Worm (Caenorhabditis elegans) whole organism, early embryonic: ENCODE results near the gene gly-11.

Source experiments
- B0310.2 ChIP-seq: sonication (generic microtip); optimal IDR thresholded peaks from 2 replicates; lab custom pipeline; 2016; ENCODE audit warnings: mild to moderate bottlenecking, missing genetic modification characterization, missing compliant biosample characterization
- F13C5.2 ChIP-seq: sonication (generic microtip); optimal IDR thresholded peaks from 2 replicates; lab custom pipeline; 2017; ENCODE audit warnings: mild to moderate bottlenecking, missing genetic modification characterization, inconsistent platforms, missing compliant biosample characterization
- aly-1 ChIP-seq: sonication (generic microtip); optimal IDR thresholded peaks from 2 replicates; lab custom pipeline; 2016; ENCODE audit warnings: missing genetic modification characterization, missing compliant biosample characterization
- ama-1 ChIP-seq: fragments of 150-350 bp; optimal IDR thresholded peaks from 2 replicates; lab custom pipeline; 2014
- ceh-13 ChIP-seq: fragments of 200-800 bp; sonication (Bioruptor generic); optimal IDR thresholded peaks from 2 replicates; lab custom pipeline; 2018; ENCODE audit warnings: mild to moderate bottlenecking, missing genetic modification characterization, missing compliant biosample characterization
- ceh-36 ChIP-seq: sonication (generic microtip); optimal IDR thresholded peaks from 2 replicates; lab custom pipeline; 2016; ENCODE audit warnings: missing genetic modification characterization, inconsistent platforms, missing compliant biosample characterization
- ets-7 ChIP-seq: sonication (generic microtip); optimal IDR thresholded peaks from 2 replicates; lab custom pipeline; 2016; ENCODE audit warnings: missing genotype, missing genetic modification characterization, missing compliant biosample characterization
- flt-1 ChIP-seq: fragments of 200-800 bp; sonication (Bioruptor generic); IDR thresholded peaks from 2 replicates; pipeline ENCODE4 v1.3.6; 2022; ENCODE audit warnings: missing genetic modification characterization, missing compliant biosample characterization
- hmbx-1 ChIP-seq: sonication (generic microtip); optimal IDR thresholded peaks from 2 replicates; lab custom pipeline; 2016; ENCODE audit warnings: mild to moderate bottlenecking, missing genetic modification characterization, missing compliant biosample characterization
- hmg-4 ChIP-seq: fragments of 200-800 bp; sonication (Bioruptor generic); optimal IDR thresholded peaks from 2 replicates; lab custom pipeline; 2018; ENCODE audit warnings: mild to moderate bottlenecking, missing genetic modification characterization, missing compliant biosample characterization
- hnd-1 ChIP-seq: sonication (generic microtip); optimal IDR thresholded peaks from 2 replicates; lab custom pipeline; 2016; ENCODE audit warnings: missing genetic modification characterization, missing compliant biosample characterization
- pes-1 ChIP-seq: fragments of 200-800 bp; sonication (Bioruptor generic); IDR thresholded peaks from 2 replicates; pipeline ENCODE4 v1.3.6; 2022; ENCODE audit warnings: missing genetic modification reagents, missing genetic modification characterization, missing compliant biosample characterization
- scrt-1 ChIP-seq: fragments of 200-800 bp; sonication (Bioruptor generic); IDR thresholded peaks from 2 replicates; pipeline ENCODE4 v1.3.6; 2022; ENCODE audit warnings: missing genetic modification characterization, missing compliant biosample characterization
- sea-1 ChIP-seq: fragments of 200-800 bp; sonication (Bioruptor generic); conservative IDR thresholded peaks from 2 replicates; pipeline ENCODE4 v1.3.6; 2022; ENCODE audit warnings: missing genetic modification characterization, missing compliant biosample characterization
- tbx-11 ChIP-seq: fragments of 200-800 bp; sonication (Bioruptor generic); IDR thresholded peaks from 2 replicates; pipeline ENCODE4 v1.3.6; 2022; ENCODE audit warnings: missing genetic modification characterization, missing compliant biosample characterization
- tbx-37 ChIP-seq: fragments of 200-800 bp; sonication (Bioruptor generic); conservative IDR thresholded peaks from 2 replicates; pipeline ENCODE4 v1.3.6; 2022; ENCODE audit warnings: missing genetic modification reagents, missing genetic modification characterization, missing compliant biosample characterization
- tra-4 ChIP-seq: sonication (generic microtip); optimal IDR thresholded peaks from 2 replicates; lab custom pipeline; 2017; ENCODE audit warnings: missing genetic modification characterization, missing compliant biosample characterization

gly-11 gene

ce11 chrIII:12155759-12156158 is 21.3 kb downstream of the gly-11 start:
- TF ChIP-seq hnd-1 (tag; lab: Kevin White, UChicago) (no peak), ceh-36 (no peak), aly-1 (no peak), B0310.2 (tag; lab: Kevin White, UChicago) (no peak), ama-1 (lab: Kevin White, UChicago) (no peak), hmbx-1 (tag; lab: Kevin White, UChicago) (no peak), ets-7 (tag; lab: Kevin White, UChicago) (no peak), scrt-1 (GFP tag; lab: Robert Waterston, UW) (no peak), ceh-13 (GFP tag; lab: Kevin White, UChicago) (no peak), sea-1 (GFP tag; lab: Robert Waterston, UW) (no peak), tra-4 (tag; lab: Kevin White, UChicago) (no peak), F13C5.2 (tag; lab: Kevin White, UChicago) (no peak), pes-1 (GFP tag; lab: Robert Waterston, UW) (no peak), tbx-11 (GFP tag; lab: Robert Waterston, UW) (no peak), tbx-37 (no peak), flt-1 (GFP tag; lab: Robert Waterston, UW) (no peak), hmg-4 (no peak)

- no peak for TF ChIP-seq ets-7 (tag; lab: Kevin White, UChicago)
- TF ChIP-seq F13C5.2 (tag; lab: Kevin White, UChicago) = no peak
- TF ChIP-seq flt-1 (GFP tag; lab: Robert Waterston, UW) = no peak
- no peak for TF ChIP-seq hmg-4
- no peak for TF ChIP-seq hmbx-1 (tag; lab: Kevin White, UChicago)
- TF ChIP-seq ceh-13 (GFP tag; lab: Kevin White, UChicago) = no peak
- no peak for TF ChIP-seq tbx-37
- TF ChIP-seq hnd-1 (tag; lab: Kevin White, UChicago) = no peak
- TF ChIP-seq sea-1 (GFP tag; lab: Robert Waterston, UW) = no peak
- TF ChIP-seq aly-1 = no peak
- no peak for TF ChIP-seq ama-1 (lab: Kevin White, UChicago)
- no peak for TF ChIP-seq B0310.2 (tag; lab: Kevin White, UChicago)
- TF ChIP-seq pes-1 (GFP tag; lab: Robert Waterston, UW) = no peak
- no peak for TF ChIP-seq tbx-11 (GFP tag; lab: Robert Waterston, UW)
- TF ChIP-seq ceh-36 = no peak
- TF ChIP-seq tra-4 (tag; lab: Kevin White, UChicago) = no peak
- TF ChIP-seq scrt-1 (GFP tag; lab: Robert Waterston, UW) = no peak
These were observed 23.5 kb downstream of the gly-11 start for ce11 chrIII:12153514-12153913.

- TF ChIP-seq ceh-13 (GFP tag; lab: Kevin White, UChicago) (no peak), flt-1 (GFP tag; lab: Robert Waterston, UW) (no peak), pes-1 (GFP tag; lab: Robert Waterston, UW) (no peak)
These were observed 24.4 kb downstream of the gly-11 start, which contains the start of gene Y75B8A.7 for ce11 chrIII:12152599-12152998. Gene Y75B8A.7 (plus strand): TSS chrIII:12152899.

- TF ChIP-seq F13C5.2 (tag; lab: Kevin White, UChicago) = peak; percentile 5
- TF ChIP-seq tra-4 (tag; lab: Kevin White, UChicago) = no peak
These were observed 24.9 kb downstream of the gly-11 start for ce11 chrIII:12152157-12152556.

ce11 chrIII:12151100-12151499 is 25.9 kb downstream of the gly-11 start:
- TF ChIP-seq ama-1 (lab: Kevin White, UChicago) = no peak
- TF ChIP-seq flt-1 (GFP tag; lab: Robert Waterston, UW) = no peak
- TF ChIP-seq pes-1 (GFP tag; lab: Robert Waterston, UW) = no peak
- no peak for TF ChIP-seq tra-4 (tag; lab: Kevin White, UChicago)
- no peak for TF ChIP-seq hnd-1 (tag; lab: Kevin White, UChicago)
- no peak for TF ChIP-seq tbx-11 (GFP tag; lab: Robert Waterston, UW)
- no peak for TF ChIP-seq scrt-1 (GFP tag; lab: Robert Waterston, UW)
- TF ChIP-seq sea-1 (GFP tag; lab: Robert Waterston, UW) = no peak
- no peak for TF ChIP-seq ets-7 (tag; lab: Kevin White, UChicago)
- TF ChIP-seq tbx-37 = no peak
- TF ChIP-seq hmg-4 = no peak
- TF ChIP-seq ceh-13 (GFP tag; lab: Kevin White, UChicago) = no peak
- no peak for TF ChIP-seq ceh-36
- TF ChIP-seq B0310.2 (tag; lab: Kevin White, UChicago) = no peak
- TF ChIP-seq hmbx-1 (tag; lab: Kevin White, UChicago) = no peak
- no peak for TF ChIP-seq aly-1
- no peak for TF ChIP-seq F13C5.2 (tag; lab: Kevin White, UChicago)

- TF ChIP-seq B0310.2 (tag; lab: Kevin White, UChicago) (no peak), aly-1 (peak; percentile 30)
These were observed 27.1 kb downstream of the gly-11 start for ce11 chrIII:12149958-12150357.

ce11 chrIII:12143792-12144191 is 33.3 kb downstream of the gly-11 start:
- TF ChIP-seq hmbx-1 (tag; lab: Kevin White, UChicago) = no peak
- peak; percentile 60 for TF ChIP-seq ceh-36

ce11 chrIII:12142419-12143107 is 34.5 kb downstream of the gly-11 start:
- TF ChIP-seq hmg-4 (no peak), tbx-11 (GFP tag; lab: Robert Waterston, UW) (no peak), tra-4 (tag; lab: Kevin White, UChicago) (no peak), sea-1 (GFP tag; lab: Robert Waterston, UW) (no peak), scrt-1 (GFP tag; lab: Robert Waterston, UW) (no peak), B0310.2 (tag; lab: Kevin White, UChicago) (no peak), ets-7 (tag; lab: Kevin White, UChicago) (no peak), ceh-13 (GFP tag; lab: Kevin White, UChicago) (no peak)
